Fruit fly (Drosophila melanogaster) whole organism, embryonic: ENCODE measurements around the gene Nsf2.
A peak's percentile ranks its signal among the peaks of the same experiment; 100 is the strongest.

Experiments
- C15 ChIP-seq: fragments of 200-800 bp; sonication (Bioruptor generic); IDR thresholded peaks from 3 replicates; pipeline ENCODE4 v1.3.6; 2022; ENCODE audit warnings: missing biosample characterization, missing genetic modification characterization
- CG1024 ChIP-seq: fragments of 200-800 bp; sonication (Bioruptor generic); IDR thresholded peaks from 2 replicates; pipeline ENCODE4 v1.3.6; 2022; ENCODE audit warnings: missing biosample characterization, missing genetic modification characterization
- CG10543 ChIP-seq: fragments of 200-800 bp; sonication (Bioruptor generic); optimal IDR thresholded peaks from 3 replicates; lab custom pipeline; 2017; ENCODE audit warnings: missing biosample characterization, mild to moderate bottlenecking, missing genetic modification characterization, moderate library complexity
- CG11504 ChIP-seq: fragments of 200-800 bp; sonication (Bioruptor generic); optimal IDR thresholded peaks from 3 replicates; lab custom pipeline; 2019; ENCODE audit warnings: missing biosample characterization, mild to moderate bottlenecking, missing genetic modification characterization, moderate library complexity
- CG13775 ChIP-seq: fragments of 200-800 bp; sonication (Bioruptor generic); optimal IDR thresholded peaks from 3 replicates; lab custom pipeline; 2017; ENCODE audit warnings: missing biosample characterization, mild to moderate bottlenecking, missing genetic modification characterization
- CG14965 ChIP-seq: fragments of 200-800 bp; sonication (Bioruptor generic); optimal IDR thresholded peaks from 2 replicates; lab custom pipeline; 2016; ENCODE audit warnings: missing biosample characterization, missing genetic modification characterization, borderline replicate concordance
- CG17186 ChIP-seq: fragments of 200-800 bp; sonication (Bioruptor generic); optimal IDR thresholded peaks from 3 replicates; lab custom pipeline; 2017; ENCODE audit warnings: missing biosample characterization, missing genetic modification reagents, missing genetic modification characterization
- CG2889 ChIP-seq: fragments of 200-800 bp; sonication (Bioruptor generic); IDR thresholded peaks from 3 replicates; pipeline ENCODE4 v1.3.6; 2022; ENCODE audit warnings: missing biosample characterization, missing genetic modification characterization
- CG5180 ChIP-seq: fragments of 200-800 bp; sonication (Bioruptor generic); optimal IDR thresholded peaks from 3 replicates; lab custom pipeline; 2017; ENCODE audit warnings: missing biosample characterization, missing genetic modification characterization, mild to moderate bottlenecking, moderate library complexity, missing genetic modification reagents
- CG6254 ChIP-seq: fragments of 200-800 bp; sonication (Bioruptor generic); optimal IDR thresholded peaks from 3 replicates; lab custom pipeline; 2017; ENCODE audit warnings: mild to moderate bottlenecking, missing biosample characterization, missing genetic modification reagents, missing genetic modification characterization
- CG6791 ChIP-seq: fragments of 200-800 bp; sonication (Bioruptor generic); IDR thresholded peaks from 3 replicates; pipeline ENCODE4 v1.3.6; 2022; ENCODE audit warnings: missing biosample characterization, missing genetic modification characterization; ENCODE audit not compliant: partially characterized antibody
- CG7556 ChIP-seq: fragments of 200-800 bp; sonication (Bioruptor generic); optimal IDR thresholded peaks from 2 replicates; lab custom pipeline; 2017; ENCODE audit warnings: missing biosample characterization, mild to moderate bottlenecking, missing genetic modification characterization
- CG8359 ChIP-seq: fragments of 200-800 bp; sonication (Bioruptor generic); optimal IDR thresholded peaks from 2 replicates; lab custom pipeline; 2017; ENCODE audit warnings: missing biosample characterization, mild to moderate bottlenecking, missing genetic modification characterization, borderline replicate concordance
- CoRest ChIP-seq: fragments of 200-800 bp; sonication (Bioruptor generic); optimal IDR thresholded peaks from 3 replicates; lab custom pipeline; 2018; ENCODE audit warnings: missing biosample characterization, mild to moderate bottlenecking, missing genetic modification characterization, moderate library complexity
- D19A ChIP-seq: fragments of 200-800 bp; optimal IDR thresholded peaks from 3 replicates; lab custom pipeline; 2019; ENCODE audit warnings: missing biosample characterization, mild to moderate bottlenecking, missing genetic modification characterization, moderate library complexity
- Dfd ChIP-seq, 2 experiments: fragments of >200 bp; optimal IDR thresholded peaks; 2 replicates each; lab custom pipeline; 2017; ENCODE audit warnings: missing biosample characterization in 2 of 2, missing genetic modification characterization in 2 of 2
- Drgx ChIP-seq: fragments of 200-800 bp; sonication (Bioruptor generic); IDR thresholded peaks from 2 replicates; pipeline ENCODE4 v1.3.6; 2022; ENCODE audit warnings: missing biosample characterization, missing genetic modification characterization
- Fer3 ChIP-seq: fragments of 200-800 bp; sonication (Bioruptor generic); optimal IDR thresholded peaks from 2 replicates; lab custom pipeline; 2018; ENCODE audit warnings: missing biosample characterization, mild to moderate bottlenecking, missing genetic modification characterization, moderate library complexity
- Hr78 ChIP-seq, 2 experiments: fragments of 200-800 bp in 1 of 2; fragments of >200 bp in 1 of 2; sonication (Bioruptor generic) in 1 of 2; optimal IDR thresholded peaks; 2 replicates each; lab custom pipeline; 2017 to 2019; ENCODE audit warnings: missing biosample characterization in 2 of 2, missing genetic modification characterization in 2 of 2, mild to moderate bottlenecking in 1 of 2, moderate library complexity in 1 of 2
- Med ChIP-seq: fragments of 200-800 bp; sonication (Bioruptor generic); peaks from one replicate; lab custom pipeline; 2016; ENCODE audit warnings: missing biosample characterization, missing genetic modification characterization, mild to moderate bottlenecking, inconsistent platforms, moderate library complexity
- Nf-YA ChIP-seq: fragments of 200-800 bp; sonication (Bioruptor generic); IDR thresholded peaks from 2 replicates; pipeline ENCODE4 v1.3.6; 2022; ENCODE audit warnings: missing biosample characterization, missing genetic modification characterization
- Opbp ChIP-seq: fragments of 200-800 bp; sonication (Bioruptor generic); IDR thresholded peaks from 3 replicates; pipeline ENCODE4 v1.3.6; 2022; ENCODE audit warnings: missing biosample characterization, missing genetic modification characterization; ENCODE audit not compliant: partially characterized antibody
- Optix ChIP-seq: fragments of 200-800 bp; sonication (Bioruptor generic); IDR thresholded peaks from 3 replicates; pipeline ENCODE4 v1.3.6; 2022; ENCODE audit warnings: missing biosample characterization, missing genetic modification characterization
- Ptx1 ChIP-seq: fragments of 200-800 bp; sonication (Bioruptor generic); IDR thresholded peaks from 2 replicates; pipeline ENCODE4 v1.3.6; 2022; ENCODE audit warnings: missing biosample characterization, missing genetic modification characterization
- Ssrp ChIP-seq: fragments of 200-800 bp; sonication (Bioruptor generic); optimal IDR thresholded peaks from 2 replicates; lab custom pipeline; 2018; ENCODE audit warnings: missing biosample characterization, mild to moderate bottlenecking, missing genetic modification characterization, moderate library complexity
- Xrp1 ChIP-seq: fragments of 200-800 bp; sonication (Bioruptor generic); IDR thresholded peaks from 2 replicates; pipeline ENCODE4 v1.3.6; 2022; ENCODE audit warnings: missing biosample characterization, missing genetic modification characterization
- az2 ChIP-seq: fragments of 200-800 bp; sonication (Bioruptor generic); optimal IDR thresholded peaks from 3 replicates; lab custom pipeline; 2016; ENCODE audit warnings: missing biosample characterization, missing genetic modification characterization
- cwo ChIP-seq: fragments of 200-800 bp; sonication (Bioruptor generic); optimal IDR thresholded peaks from 3 replicates; lab custom pipeline; 2017; ENCODE audit warnings: missing biosample characterization, missing genetic modification characterization, mild to moderate bottlenecking, moderate library complexity, missing genetic modification reagents
- dysf ChIP-seq: fragments of 200-800 bp; sonication (Bioruptor generic); IDR thresholded peaks from 3 replicates; pipeline ENCODE4 v1.3.6; 2022; ENCODE audit warnings: missing biosample characterization, missing genetic modification characterization
- eve ChIP-seq, 2 experiments: fragments of >200 bp; optimal IDR thresholded peaks; 2 replicates each; lab custom pipeline; 2017; ENCODE audit warnings: missing biosample characterization in 2 of 2, missing genetic modification characterization in 2 of 2
- grau ChIP-seq: fragments of 200-800 bp; optimal IDR thresholded peaks from 3 replicates; lab custom pipeline; 2019; ENCODE audit warnings: missing biosample characterization, mild to moderate bottlenecking, missing genetic modification characterization, moderate library complexity
- hth ChIP-seq: fragments of >200 bp; optimal IDR thresholded peaks from 2 replicates; lab custom pipeline; 2017; ENCODE audit warnings: inconsistent platforms
- ind ChIP-seq: fragments of 200-800 bp; sonication (Bioruptor generic); optimal IDR thresholded peaks from 3 replicates; lab custom pipeline; 2016; ENCODE audit warnings: missing biosample characterization, missing genetic modification characterization
- kni ChIP-seq: fragments of 200-800 bp; sonication (Bioruptor generic); optimal IDR thresholded peaks from 3 replicates; lab custom pipeline; 2017; ENCODE audit warnings: mild to moderate bottlenecking, missing biosample characterization, missing genetic modification reagents, missing genetic modification characterization
- knrl ChIP-seq: fragments of 200-800 bp; sonication (Bioruptor generic); IDR thresholded peaks from 3 replicates; pipeline ENCODE4 v1.3.6; 2022; ENCODE audit warnings: missing biosample characterization, missing genetic modification characterization; ENCODE audit not compliant: partially characterized antibody
- lola ChIP-seq, 3 experiments: fragments of >200 bp in 2 of 3; fragments of 200-800 bp in 1 of 3; sonication (Bioruptor generic) in 1 of 3; optimal IDR thresholded peaks; 2 replicates each; lab custom pipeline; 2017 to 2019; ENCODE audit warnings: missing biosample characterization in 3 of 3, missing genetic modification characterization in 3 of 3, mild to moderate bottlenecking in 1 of 3, moderate library complexity in 1 of 3
- mirr ChIP-seq: fragments of 200-800 bp; sonication (Bioruptor generic); optimal IDR thresholded peaks from 3 replicates; lab custom pipeline; 2018; ENCODE audit warnings: missing biosample characterization, mild to moderate bottlenecking, missing genetic modification characterization
- nerfin-1 ChIP-seq: fragments of 200-800 bp; sonication (Bioruptor generic); optimal IDR thresholded peaks from 3 replicates; lab custom pipeline; 2019; ENCODE audit warnings: missing biosample characterization, mild to moderate bottlenecking, missing genetic modification characterization, moderate library complexity
- nerfin-2 ChIP-seq: fragments of 200-800 bp; sonication (Bioruptor generic); IDR thresholded peaks from 2 replicates; pipeline ENCODE4 v1.3.6; 2022; ENCODE audit warnings: missing biosample characterization, missing genetic modification characterization; ENCODE audit not compliant: partially characterized antibody
- nmo ChIP-seq: fragments of 200-800 bp; sonication (Bioruptor generic); optimal IDR thresholded peaks from 2 replicates; lab custom pipeline; 2018; ENCODE audit warnings: missing biosample characterization, mild to moderate bottlenecking, missing genetic modification characterization, moderate library complexity
- prd ChIP-seq, 3 experiments: fragments of >200 bp in 2 of 3; fragments of 200-800 bp in 1 of 3; sonication (Bioruptor generic) in 1 of 3; optimal IDR thresholded peaks in 2 of 3; IDR thresholded peaks in 1 of 3; 2 replicates in 2 of 3; 3 replicates in 1 of 3; pipeline versions ENCODE4 v1.3.6 to Lab custom; 2017 to 2022; ENCODE audit warnings: missing biosample characterization in 1 of 3, missing genetic modification characterization in 1 of 3
- run ChIP-seq: fragments of 200-800 bp; sonication (Bioruptor generic); optimal IDR thresholded peaks from 3 replicates; lab custom pipeline; 2018; ENCODE audit warnings: missing biosample characterization, mild to moderate bottlenecking, missing genetic modification characterization
- sc ChIP-seq, 3 experiments: fragments of >200 bp in 2 of 3; fragments of 200-800 bp in 1 of 3; sonication (Bioruptor generic) in 1 of 3; optimal IDR thresholded peaks; 2 replicates in 2 of 3; 3 replicates in 1 of 3; lab custom pipeline; 2017; ENCODE audit warnings: mild to moderate bottlenecking in 1 of 3, missing biosample characterization in 1 of 3, missing genetic modification characterization in 1 of 3, missing genetic modification reagents in 1 of 3
- sens ChIP-seq: fragments of 200-800 bp; sonication (Bioruptor generic); peaks from one replicate; lab custom pipeline; 2016; ENCODE audit warnings: missing biosample characterization, missing genetic modification characterization
- seq ChIP-seq: fragments of 200-800 bp; sonication (Bioruptor generic); IDR thresholded peaks from 2 replicates; pipeline ENCODE4 v1.3.6; 2022; ENCODE audit warnings: missing biosample characterization, missing genetic modification characterization
- shn ChIP-seq: fragments of 200-800 bp; sonication (Bioruptor generic); optimal IDR thresholded peaks from 3 replicates; lab custom pipeline; 2016; ENCODE audit warnings: missing biosample characterization, missing genetic modification characterization

Gene Nsf2

dm6 chr3R:13796607-13797246 is 41.1 kb downstream of the Nsf2 start (continued):
- TF ChIP-seq Hr78 (GFP tag; optimal IDR thresholded peaks at IDR 0.05; lab: Kevin White, UChicago) (peak in 1 of 2 experiments; percentile 63), CG5180 (GFP tag; lab: Kevin White, UChicago) (peak; percentile 65), C15 (GFP tag; lab: Robert Waterston, UW) (0 out of 3 replicates have a peak, but pooled peaks have one; percentile 17), Dfd (GFP tag; optimal IDR thresholded peaks at IDR 0.05; lab: Kevin White, UChicago) (no peak), CG14965 (GFP tag; lab: Kevin White, UChicago) (no peak), Fer3 (no peak), Optix (GFP tag; lab: Robert Waterston, UW) (no peak), Med (peak; percentile 41), kni (GFP tag; lab: Kevin White, UChicago) (peak; percentile 72), mirr (peak; percentile 39), CG8359 (GFP tag; lab: Kevin White, UChicago) (no peak), cwo (GFP tag; lab: Kevin White, UChicago) (no peak)

- TF ChIP-seq CG6254 (GFP tag; lab: Kevin White, UChicago) (peak; percentile 47), dysf (GFP tag; lab: Robert Waterston, UW) (no peak), run (no peak), prd (optimal IDR thresholded peaks at IDR 0.05; lab: Kevin White, UChicago) (no peak), prd (GFP tag; IDR thresholded peaks at IDR 0.05; lab: Robert Waterston, UW) (peak; percentile 31; the same call in 1 of the 3 replicates), CG2889 (no peak), nerfin-2 (GFP tag; lab: Robert Waterston, UW) (no peak), Opbp (GFP tag; lab: Robert Waterston, UW) (no peak), CG7556 (GFP tag; lab: Kevin White, UChicago) (peak; percentile 12), Drgx (GFP tag; lab: Robert Waterston, UW) (peak; percentile 40), lola (GFP tag; optimal IDR thresholded peaks at IDR 0.05; lab: Kevin White, UChicago) (peak in 1 of 3 experiments; percentile 66), CG6791 (no peak), Nf-YA (GFP tag; lab: Robert Waterston, UW) (no peak), Xrp1 (GFP tag; lab: Robert Waterston, UW) (peak; percentile 54), sc (optimal IDR thresholded peaks at IDR 0.05; lab: Kevin White, UChicago) (no peak), sc (GFP tag; optimal IDR thresholded peaks at IDR 0.05; lab: Kevin White, UChicago) (peak; percentile 54), nerfin-1 (tag; lab: Kevin White, UChicago) (peak; percentile 30), CG8359 (GFP tag; lab: Kevin White, UChicago) (peak; percentile 41), Ssrp (tag; lab: Kevin White, UChicago) (peak; percentile 59), CG13775 (no peak), CG1024 (GFP tag; lab: Robert Waterston, UW) (no peak), D19A (tag; lab: Kevin White, UChicago) (peak; percentile 49), CG11504 (tag; lab: Kevin White, UChicago) (peak; percentile 50), shn (GFP tag; lab: Kevin White, UChicago) (no peak), az2 (peak; percentile 21), CG10543 (GFP tag; lab: Kevin White, UChicago) (no peak), nmo (GFP tag; lab: Kevin White, UChicago) (peak; percentile 57), seq (no peak), sens (peak; percentile 63), knrl (GFP tag; lab: Robert Waterston, UW) (no peak), eve (GFP tag; optimal IDR thresholded peaks at IDR 0.05; lab: Kevin White, UChicago) (peak in 1 of 2 experiments; percentile 57), CoRest (peak; percentile 28), Ptx1 (GFP tag; lab: Robert Waterston, UW) (no peak), ind (GFP tag; lab: Kevin White, UChicago) (no peak), grau (tag; lab: Kevin White, UChicago) (peak; percentile 41), hth (lab: Kevin White, UChicago) (no peak), CG17186 (GFP tag; lab: Kevin White, UChicago) (no peak)
These were observed 41.7 kb downstream of the Nsf2 start for dm6 chr3R:13796071-13796470.
